Fruit fly (Drosophila melanogaster) whole organism, adult: Measurements from ENCODE around the gene CG43120.

Experiments
- CG11617 ChIP-seq: fragments of 200-800 bp; sonication (Bioruptor generic); optimal IDR thresholded peaks from 2 replicates; lab custom pipeline; 2017; ENCODE audit warnings: mild to moderate bottlenecking, missing biosample characterization, missing genetic modification reagents, missing genetic modification characterization
- CG14711 ChIP-seq: fragments of 200-800 bp; sonication (Bioruptor generic); optimal IDR thresholded peaks from 2 replicates; lab custom pipeline; 2018; ENCODE audit warnings: missing biosample characterization, mild to moderate bottlenecking, missing genetic modification characterization, moderate library complexity
- CG1620 ChIP-seq: fragments of 200-800 bp; sonication (Bioruptor generic); optimal IDR thresholded peaks from 2 replicates; lab custom pipeline; 2016; ENCODE audit warnings: missing biosample characterization, missing genetic modification characterization
- CG33017 ChIP-seq: fragments of 200-800 bp; sonication (Bioruptor generic); optimal IDR thresholded peaks from 2 replicates; lab custom pipeline; 2018; ENCODE audit warnings: missing biosample characterization, mild to moderate bottlenecking, missing genetic modification characterization, moderate library complexity
- CG5204 ChIP-seq: fragments of 200-800 bp; sonication (Bioruptor generic); optimal IDR thresholded peaks from 2 replicates; lab custom pipeline; 2016; ENCODE audit warnings: missing biosample characterization, missing genetic modification characterization
- CG7045 ChIP-seq: fragments of 200-800 bp; sonication (Bioruptor generic); optimal IDR thresholded peaks from 2 replicates; lab custom pipeline; 2017; ENCODE audit warnings: missing biosample characterization, mild to moderate bottlenecking, missing genetic modification characterization
- CG7101 ChIP-seq: fragments of 200-800 bp; sonication (Bioruptor generic); optimal IDR thresholded peaks from 2 replicates; lab custom pipeline; 2018; ENCODE audit warnings: missing biosample characterization, mild to moderate bottlenecking, missing genetic modification characterization, moderate library complexity
- Clk ChIP-seq: fragments of 200-800 bp; sonication (Bioruptor generic); optimal IDR thresholded peaks from 2 replicates; lab custom pipeline; 2017; ENCODE audit warnings: missing biosample characterization, missing genetic modification characterization
- Crg-1 ChIP-seq: fragments of 200-800 bp; sonication (Bioruptor generic); optimal IDR thresholded peaks from 2 replicates; lab custom pipeline; 2016; ENCODE audit warnings: missing biosample characterization, missing genetic modification characterization
- Hr96 ChIP-seq: fragments of 200-800 bp; sonication (Bioruptor generic); optimal IDR thresholded peaks from 2 replicates; lab custom pipeline; 2016; ENCODE audit warnings: missing biosample characterization, missing genetic modification characterization
- Mnt ChIP-seq: fragments of 200-800 bp; sonication (Bioruptor generic); optimal IDR thresholded peaks from 2 replicates; lab custom pipeline; 2016; ENCODE audit warnings: missing biosample characterization, mild to moderate bottlenecking, missing genetic modification characterization
- bab1 ChIP-seq: fragments of 200-800 bp; sonication (Bioruptor generic); optimal IDR thresholded peaks from 3 replicates; lab custom pipeline; 2019; ENCODE audit warnings: missing biosample characterization, mild to moderate bottlenecking, missing genetic modification characterization, moderate library complexity
- cic ChIP-seq: fragments of 200-800 bp; sonication (Bioruptor generic); optimal IDR thresholded peaks from 2 replicates; lab custom pipeline; 2017; ENCODE audit warnings: missing biosample characterization, mild to moderate bottlenecking, missing genetic modification characterization, moderate library complexity
- cnc ChIP-seq, 2 experiments: fragments of >200 bp; optimal IDR thresholded peaks; 2 replicates each; lab custom pipeline; 2017
- kay ChIP-seq: fragments of 200-800 bp; sonication (Bioruptor generic); peaks from one replicate; lab custom pipeline; 2016; ENCODE audit warnings: missing biosample characterization, missing genetic modification characterization, borderline replicate concordance
- ovo ChIP-seq: fragments of 200-800 bp; sonication (Bioruptor generic); optimal IDR thresholded peaks from 2 replicates; lab custom pipeline; 2016; ENCODE audit warnings: missing biosample characterization, missing genetic modification characterization
- pad ChIP-seq: fragments of 200-800 bp; sonication (Bioruptor generic); optimal IDR thresholded peaks from 3 replicates; lab custom pipeline; 2017; ENCODE audit warnings: missing biosample characterization, missing genetic modification characterization, mild to moderate bottlenecking, moderate library complexity, missing genetic modification reagents
- tj ChIP-seq: fragments of 200-800 bp; sonication (Bioruptor generic); optimal IDR thresholded peaks from 3 replicates; lab custom pipeline; 2017; ENCODE audit warnings: missing biosample characterization, mild to moderate bottlenecking, missing genetic modification characterization, moderate library complexity
- toe ChIP-seq: fragments of 200-800 bp; sonication (Bioruptor generic); optimal IDR thresholded peaks from 2 replicates; lab custom pipeline; 2016; ENCODE audit warnings: missing biosample characterization, missing genetic modification characterization

Gene CG43120

DNA sequence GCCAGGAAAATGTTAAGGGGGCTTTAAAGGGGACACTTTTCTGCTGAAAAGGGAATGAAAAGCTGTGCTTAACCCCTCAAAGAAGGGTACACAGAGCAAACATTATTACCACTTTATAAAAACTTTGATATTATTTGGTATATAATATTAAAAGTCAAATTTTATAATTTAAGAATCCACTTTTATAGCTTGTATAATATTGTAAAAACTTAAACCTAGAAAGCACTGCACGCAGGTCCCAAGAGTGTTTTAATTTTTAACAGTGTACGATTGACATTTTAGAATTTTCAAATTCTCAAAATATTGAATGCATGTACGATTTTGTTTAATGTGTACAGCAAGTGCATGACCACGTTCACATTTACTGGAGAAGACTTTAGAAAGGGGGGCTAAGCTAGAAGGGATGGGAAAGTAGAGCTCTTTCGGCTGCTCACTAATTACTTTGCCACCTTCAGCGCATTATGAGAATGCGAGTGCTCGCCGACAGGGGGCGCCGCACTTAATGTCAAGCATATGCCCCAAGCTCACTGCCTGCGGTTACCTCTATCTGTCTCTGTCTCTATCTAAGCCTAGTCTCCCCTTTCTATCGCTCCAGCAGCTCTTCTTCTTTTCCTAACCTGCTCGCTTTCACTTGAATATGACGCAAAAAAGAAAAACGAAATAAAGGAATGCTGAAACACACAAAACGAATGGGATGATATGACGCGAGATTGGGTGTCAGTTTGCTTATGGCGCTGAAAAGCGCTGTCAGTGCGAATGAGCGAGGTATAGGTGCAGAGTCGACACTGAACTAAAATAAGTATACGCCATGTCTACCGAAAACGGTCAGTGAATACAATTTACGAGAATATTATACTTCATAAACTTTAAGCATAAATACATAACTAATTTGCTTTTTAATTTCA, 21.6 kb upstream of the CG43120 start:
- TF ChIP-seq tj (GFP tag; lab: Kevin White, UChicago), result peak; percentile 75
- no peak for TF ChIP-seq Clk (GFP tag; lab: Kevin White, UChicago)
- no peak for TF ChIP-seq bab1 (GFP tag; lab: Kevin White, UChicago)
- TF ChIP-seq cic, result no peak
- TF ChIP-seq Hr96 (GFP tag; lab: Kevin White, UChicago), result no peak
- no peak for TF ChIP-seq Crg-1

DNA sequence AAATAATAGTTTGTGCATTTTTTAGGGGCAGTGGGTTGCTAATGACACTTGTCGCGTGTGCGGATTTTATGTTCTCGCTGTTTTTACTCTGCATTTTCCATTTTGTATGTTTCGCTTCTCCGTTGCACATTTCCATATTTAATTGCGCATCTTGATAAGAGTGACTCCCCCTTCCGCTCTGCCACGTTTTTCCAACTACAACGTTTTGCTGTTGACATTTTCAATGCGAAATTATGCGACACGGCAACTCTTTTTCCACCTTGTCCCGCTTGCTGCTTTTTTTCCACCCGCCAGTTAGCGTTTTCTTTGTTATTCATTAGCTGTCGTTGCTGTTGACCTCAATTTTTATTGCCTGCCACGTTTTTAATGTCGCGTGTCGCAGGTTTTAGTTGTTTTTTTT, 19.7 kb upstream of the CG43120 start:
- TF ChIP-seq CG1620 (GFP tag; lab: Kevin White, UChicago) (no peak), Mnt (no peak), toe (GFP tag; lab: Kevin White, UChicago) (no peak), tj (GFP tag; lab: Kevin White, UChicago) (peak; percentile 81), CG14711 (peak; percentile 58)

DNA sequence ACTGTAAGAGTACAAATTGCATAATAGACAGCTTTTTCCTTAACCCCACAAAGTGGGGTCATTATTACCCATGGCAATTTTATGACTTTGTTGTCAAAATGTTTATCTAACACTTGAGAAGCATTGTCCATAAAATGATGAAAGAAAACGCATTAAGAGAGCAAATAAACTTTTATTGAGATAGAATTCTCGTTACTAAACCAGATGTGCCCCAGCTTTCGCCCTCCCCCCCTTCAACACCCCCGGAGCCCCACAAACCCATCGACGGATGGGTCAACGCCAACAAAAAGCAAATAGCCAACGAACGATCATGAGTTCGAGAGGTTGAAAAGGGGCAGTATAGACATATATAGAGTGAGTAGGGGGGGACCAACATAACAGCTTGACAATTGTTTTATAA, 19.1 kb upstream of the CG43120 start:
- TF ChIP-seq cnc (optimal IDR thresholded peaks at IDR 0.05; lab: Kevin White, UChicago) (no peak), Hr96 (GFP tag; lab: Kevin White, UChicago) (no peak), CG7045 (GFP tag; lab: Kevin White, UChicago) (no peak), CG7101 (no peak), tj (GFP tag; lab: Kevin White, UChicago) (no peak), toe (GFP tag; lab: Kevin White, UChicago) (no peak), ovo (no peak), CG1620 (GFP tag; lab: Kevin White, UChicago) (no peak), CG5204 (GFP tag; lab: Kevin White, UChicago) (no peak)

DNA sequence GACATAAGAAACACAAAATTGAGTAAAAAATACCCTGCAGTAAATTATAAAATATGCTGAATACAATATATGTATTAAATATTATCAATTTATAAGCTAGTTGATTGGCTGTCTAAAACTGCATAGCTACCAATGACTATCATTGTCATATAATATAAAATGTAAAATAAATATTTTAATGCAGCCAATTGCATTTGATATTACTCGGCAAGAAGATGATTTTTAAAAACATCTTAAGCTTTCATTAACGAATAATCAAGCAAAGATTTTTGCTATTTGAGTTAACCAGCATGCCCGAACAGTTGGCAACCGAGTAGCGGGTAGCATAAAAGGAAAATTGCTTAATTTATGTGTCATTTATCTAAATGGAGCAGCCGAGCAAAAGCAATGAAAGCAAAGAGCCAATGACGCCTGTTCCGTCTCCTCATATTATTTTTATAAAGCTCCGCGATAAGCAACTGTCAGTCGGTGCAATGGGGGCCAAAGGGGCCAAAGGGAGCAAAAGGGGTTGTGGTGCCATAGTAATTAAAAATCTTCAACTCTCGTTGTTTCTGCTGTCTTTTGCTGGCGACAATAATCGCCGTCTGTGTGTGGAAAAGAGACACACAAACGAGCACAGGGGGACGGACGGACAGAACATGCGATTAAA, 18.5 kb upstream of the CG43120 start:
- TF ChIP-seq CG5204 (GFP tag; lab: Kevin White, UChicago) (no peak), cnc (optimal IDR thresholded peaks at IDR 0.05; lab: Kevin White, UChicago) (no peak), tj (GFP tag; lab: Kevin White, UChicago) (peak; percentile 3)

DNA sequence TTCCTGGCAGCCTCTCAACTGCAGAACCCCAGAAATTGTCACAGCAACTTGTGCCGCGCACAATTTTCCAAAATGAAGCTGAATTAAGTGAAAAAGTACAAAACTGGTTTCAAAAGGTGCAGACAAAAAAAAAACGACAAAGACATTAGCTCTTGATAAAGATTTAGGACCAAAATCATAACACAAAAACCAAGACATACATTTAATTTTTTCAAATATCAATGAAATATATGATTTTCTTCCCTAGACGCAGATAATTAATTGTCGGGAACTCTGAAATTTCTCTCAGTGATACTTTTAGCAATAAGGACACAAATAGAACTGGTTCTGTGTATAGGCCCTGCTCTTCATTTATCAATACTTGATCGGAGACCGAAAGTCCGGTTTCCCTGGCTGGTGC, 17.0 kb upstream of the CG43120 start:
- TF ChIP-seq Crg-1 (no peak), Mnt (no peak), CG7045 (GFP tag; lab: Kevin White, UChicago) (no peak), CG11617 (no peak), pad (GFP tag; lab: Kevin White, UChicago) (no peak), toe (GFP tag; lab: Kevin White, UChicago) (no peak), cnc (optimal IDR thresholded peaks at IDR 0.05; lab: Kevin White, UChicago) (no peak), bab1 (GFP tag; lab: Kevin White, UChicago) (no peak), tj (GFP tag; lab: Kevin White, UChicago) (no peak), ovo (no peak), Clk (GFP tag; lab: Kevin White, UChicago) (no peak), CG1620 (GFP tag; lab: Kevin White, UChicago) (no peak), CG7101 (no peak), kay (GFP tag; lab: Kevin White, UChicago) (no peak)

DNA sequence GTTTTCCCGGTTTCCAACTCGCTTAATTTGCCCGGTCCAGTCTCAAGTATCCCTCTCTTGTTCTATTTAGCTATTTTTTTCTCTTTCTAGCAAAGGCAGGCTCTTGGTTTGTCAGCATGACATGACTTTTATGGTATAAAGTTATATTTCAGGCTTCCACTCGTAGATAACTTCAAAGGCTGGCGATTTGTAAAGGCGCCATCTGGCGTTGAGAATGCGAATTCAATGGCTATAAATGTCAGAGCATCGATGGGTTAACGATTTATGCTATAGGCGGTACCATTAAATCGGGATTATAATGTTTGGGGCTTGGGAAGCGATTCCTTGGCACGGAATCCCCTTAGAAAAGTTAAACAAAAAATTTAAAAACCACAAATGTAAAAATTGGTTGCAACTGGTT, 16.3 kb upstream of the CG43120 start:
- TF ChIP-seq ovo, result no peak
- TF ChIP-seq pad (GFP tag; lab: Kevin White, UChicago), result no peak

DNA sequence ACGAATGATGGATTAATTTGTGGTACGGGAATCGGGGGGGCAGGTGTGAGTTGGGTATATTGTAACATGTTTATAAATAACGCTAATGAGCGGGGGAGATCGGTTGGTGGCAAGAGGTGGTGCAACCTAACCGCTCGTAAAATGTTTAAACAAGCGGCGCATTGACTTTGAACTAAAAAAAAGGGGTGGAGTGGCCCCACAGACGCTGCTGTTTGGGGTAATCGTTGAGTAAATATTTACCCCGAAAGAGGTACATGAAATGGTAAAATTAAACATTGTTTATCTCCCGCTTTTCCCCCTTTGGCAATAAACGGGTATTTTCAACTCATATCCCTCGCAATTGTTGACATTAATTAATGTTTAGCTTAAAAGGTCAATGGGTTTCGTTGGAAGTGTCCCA, 15.6 kb upstream of the CG43120 start:
- no peak for TF ChIP-seq pad (GFP tag; lab: Kevin White, UChicago)
- TF ChIP-seq Clk (GFP tag; lab: Kevin White, UChicago), result no peak
- TF ChIP-seq CG1620 (GFP tag; lab: Kevin White, UChicago), result no peak
- no peak for TF ChIP-seq cnc (optimal IDR thresholded peaks at IDR 0.05; lab: Kevin White, UChicago)
- TF ChIP-seq CG33017, result no peak
- TF ChIP-seq CG5204 (GFP tag; lab: Kevin White, UChicago), result no peak
- no peak for TF ChIP-seq toe (GFP tag; lab: Kevin White, UChicago)
- no peak for TF ChIP-seq CG7101
- no peak for TF ChIP-seq kay (GFP tag; lab: Kevin White, UChicago)

DNA sequence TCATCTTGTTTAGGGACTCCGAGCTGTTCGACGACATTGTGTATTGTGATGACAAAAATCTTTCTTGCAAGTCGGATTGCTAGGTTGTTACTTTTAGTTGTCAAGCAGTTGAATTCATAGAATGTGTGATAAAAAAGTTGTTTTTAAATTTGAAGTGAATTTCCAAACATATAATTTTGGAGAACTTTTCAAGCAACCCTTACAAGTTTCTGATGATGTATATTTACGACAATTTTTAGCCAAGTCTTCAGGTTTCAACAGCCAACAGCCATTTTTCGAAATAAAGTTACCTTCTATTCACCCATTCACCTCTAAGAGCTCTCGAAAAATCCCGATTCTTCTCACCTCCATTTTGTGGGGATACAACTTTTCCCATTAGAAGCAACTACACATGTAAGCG, 12.1 kb upstream of the CG43120 start, which contains the start of gene CG13481:
TSS of gene CG13481 (minus strand) at position 101 of the 400 bp plus-strand sequence.
- TF ChIP-seq CG14711, result no peak
- no peak for TF ChIP-seq Clk (GFP tag; lab: Kevin White, UChicago)
- TF ChIP-seq cic, result no peak
- TF ChIP-seq tj (GFP tag; lab: Kevin White, UChicago), result no peak
- no peak for TF ChIP-seq toe (GFP tag; lab: Kevin White, UChicago)
- no peak for TF ChIP-seq Crg-1
- TF ChIP-seq CG11617, result no peak
- no peak for TF ChIP-seq CG5204 (GFP tag; lab: Kevin White, UChicago)
- TF ChIP-seq CG7045 (GFP tag; lab: Kevin White, UChicago), result no peak
- no peak for TF ChIP-seq cnc (optimal IDR thresholded peaks at IDR 0.05; lab: Kevin White, UChicago)
- TF ChIP-seq ovo, result no peak
- no peak for TF ChIP-seq CG33017
- no peak for TF ChIP-seq Mnt
